Fruit fly (Drosophila melanogaster): ENCODE measurements around the gene rdgA.

The rdgA gene

dm6 chrX:9042457-9043045 lies 135.7 kb downstream of the rdgA start:
- TF ChIP-seq toy (GFP tag; IDR thresholded peaks at IDR 0.05) (no peak), scrt (GFP tag; optimal IDR thresholded peaks at IDR 0.05) (no peak), repo (GFP tag; optimal IDR thresholded peaks at IDR 0.05) (no peak), CG4730 (GFP tag; IDR thresholded peaks at IDR 0.05) (no peak), dan (GFP tag; IDR thresholded peaks at IDR 0.05) (no peak), Atf6 (GFP tag; IDR thresholded peaks at IDR 0.05) (peak; percentile 15; the same call in 1 of the 2 replicates), maf-S (GFP tag; optimal IDR thresholded peaks at IDR 0.05) (no peak), Bgb (GFP tag; IDR thresholded peaks at IDR 0.05; ENCODE audit: partially characterized antibody) (0 out of 2 replicates have a peak, but pooled peaks have one; percentile 12), CG7786 (GFP tag; optimal IDR thresholded peaks at IDR 0.05) (no peak), CG7987 (GFP tag; optimal IDR thresholded peaks at IDR 0.05) (no peak), Nf-YB (GFP tag; optimal IDR thresholded peaks at IDR 0.05) (no peak), Xrp1 (GFP tag; IDR thresholded peaks at IDR 0.05) (peak; percentile 53), Neu2 (GFP tag; optimal IDR thresholded peaks at IDR 0.05; ENCODE audit: borderline replicate concordance) (no peak), fd102C (GFP tag; optimal IDR thresholded peaks at IDR 0.05) (no peak), CG4854 (GFP tag; optimal IDR thresholded peaks at IDR 0.05) (no peak), gt (GFP tag; IDR thresholded peaks at IDR 0.05) (no peak), CG2120 (GFP tag; optimal IDR thresholded peaks at IDR 0.05) (no peak), CG9817 (tag; optimal IDR thresholded peaks at IDR 0.05) (no peak), CG30431 (GFP tag; optimal IDR thresholded peaks at IDR 0.05) (no peak), Trl (optimal IDR thresholded peaks at IDR 0.05) (peak; percentile 83 to 89), Trl (GFP tag; optimal IDR thresholded peaks at IDR 0.05) (no peak), Vsx1 (GFP tag; optimal IDR thresholded peaks at IDR 0.05) (no peak), pzg (GFP tag; optimal IDR thresholded peaks at IDR 0.05) (no peak), TFAM (GFP tag; optimal IDR thresholded peaks at IDR 0.05) (no peak), CG13894 (tag; optimal IDR thresholded peaks at IDR 0.05) (no peak), CG15514 (GFP tag; optimal IDR thresholded peaks at IDR 0.05) (no peak), hth (optimal IDR thresholded peaks at IDR 0.05) (no peak), CG2889 (GFP tag; IDR thresholded peaks at IDR 0.05) (no peak), CG11560 (tag; IDR thresholded peaks at IDR 0.05) (no peak), CG10147 (GFP tag; optimal IDR thresholded peaks at IDR 0.05) (no peak), pros (GFP tag; optimal IDR thresholded peaks at IDR 0.05) (peak; percentile 18), CG5180 (GFP tag; optimal IDR thresholded peaks at IDR 0.05) (no peak), Sry-δ (GFP tag; optimal IDR thresholded peaks at IDR 0.05) (no peak), sd (tag; optimal IDR thresholded peaks at IDR 0.05) (peak; percentile 42), grn (GFP tag; optimal IDR thresholded peaks at IDR 0.05) (no peak), CG14014 (GFP tag; IDR thresholded peaks at IDR 0.05) (peak; percentile 31; the same call in 1 of the 2 replicates), CG6791 (GFP tag; IDR thresholded peaks at IDR 0.05; ENCODE audit: partially characterized antibody) (no peak), CG6654 (GFP tag; optimal IDR thresholded peaks at IDR 0.05) (no peak), CG43689 (GFP tag; IDR thresholded peaks at IDR 0.05) (no peak), Hr3 (GFP tag; optimal IDR thresholded peaks at IDR 0.05) (peak; percentile 3), yki (optimal IDR thresholded peaks at IDR 0.05) (peak; percentile 84), lilli (GFP tag; optimal IDR thresholded peaks at IDR 0.05) (peak; percentile 25), kay (GFP tag; optimal IDR thresholded peaks at IDR 0.05) (no peak), sr (GFP tag; IDR thresholded peaks at IDR 0.05) (no peak), CG15601 (tag; optimal IDR thresholded peaks at IDR 0.05) (no peak), sens (GFP tag) (peak; percentile 81), CG7372 (GFP tag; IDR thresholded peaks at IDR 0.05) (no peak), Bdp1 (GFP tag; optimal IDR thresholded peaks at IDR 0.05) (no peak), dmrt99B (tag; optimal IDR thresholded peaks at IDR 0.05) (peak; percentile 35), br (optimal IDR thresholded peaks at IDR 0.05) (no peak), Doc2 (GFP tag; IDR thresholded peaks at IDR 0.05) (no peak), dimm (GFP tag; IDR thresholded peaks at IDR 0.05) (no peak), ro (GFP tag; IDR thresholded peaks at IDR 0.05) (no peak)

Data from whole organism, embryonic.